Fruit fly (Drosophila melanogaster) whole organism, prepupa: ENCODE data around the gene CG32855.

Experiments
- Blimp-1 ChIP-seq: fragments of 200-800 bp; sonication (Bioruptor generic); optimal IDR thresholded peaks from 3 replicates; lab custom pipeline; 2017; ENCODE audit warnings: missing biosample characterization, missing genetic modification characterization, mild to moderate bottlenecking, moderate library complexity, missing genetic modification reagents
- CG10669 ChIP-seq: fragments of 200-800 bp; sonication (Bioruptor generic); optimal IDR thresholded peaks from 3 replicates; lab custom pipeline; 2018; ENCODE audit warnings: missing biosample characterization, mild to moderate bottlenecking, missing genetic modification characterization, moderate library complexity
- CG11762 ChIP-seq: fragments of 200-800 bp; sonication (Bioruptor generic); optimal IDR thresholded peaks from 3 replicates; lab custom pipeline; 2016; ENCODE audit warnings: missing biosample characterization, missing genetic modification characterization; ENCODE audit not compliant: insufficient read depth
- CG11902 ChIP-seq: fragments of 200-800 bp; sonication (Bioruptor generic); optimal IDR thresholded peaks from 3 replicates; lab custom pipeline; 2016; ENCODE audit warnings: missing biosample characterization, missing genetic modification characterization
- CG15336 ChIP-seq: fragments of 200-800 bp; sonication (Bioruptor generic); IDR thresholded peaks from 2 replicates; pipeline ENCODE4 v1.3.6; 2022; ENCODE audit warnings: missing biosample characterization, missing genetic modification characterization
- CG1621 ChIP-seq: fragments of 200-800 bp; sonication (Bioruptor generic); optimal IDR thresholded peaks from 3 replicates; lab custom pipeline; 2018; ENCODE audit warnings: missing biosample characterization, mild to moderate bottlenecking, missing genetic modification characterization
- CG3032 ChIP-seq: fragments of 200-800 bp; optimal IDR thresholded peaks from 2 replicates; lab custom pipeline; 2019; ENCODE audit warnings: missing biosample characterization, mild to moderate bottlenecking, missing genetic modification characterization, moderate library complexity
- CG31627 ChIP-seq: fragments of 200-800 bp; sonication (Bioruptor generic); optimal IDR thresholded peaks from 3 replicates; lab custom pipeline; 2016; ENCODE audit warnings: missing biosample characterization, missing genetic modification characterization
- CG32006 ChIP-seq: fragments of 200-800 bp; sonication (Bioruptor generic); optimal IDR thresholded peaks from 3 replicates; lab custom pipeline; 2017; ENCODE audit warnings: missing biosample characterization, mild to moderate bottlenecking, missing genetic modification characterization
- CG34406 ChIP-seq: fragments of 200-800 bp; sonication (Bioruptor generic); optimal IDR thresholded peaks from 3 replicates; lab custom pipeline; 2016; ENCODE audit warnings: missing biosample characterization, missing genetic modification characterization
- CG3919 ChIP-seq: fragments of 200-800 bp; sonication (Bioruptor generic); optimal IDR thresholded peaks from 3 replicates; lab custom pipeline; 2016; ENCODE audit warnings: missing biosample characterization, missing genetic modification characterization
- CG4318 ChIP-seq: fragments of 200-800 bp; sonication (Bioruptor generic); optimal IDR thresholded peaks from 3 replicates; lab custom pipeline; 2017; ENCODE audit warnings: missing biosample characterization, mild to moderate bottlenecking, missing genetic modification characterization
- CG6163 ChIP-seq: fragments of 200-800 bp; sonication (Bioruptor generic); IDR thresholded peaks from 3 replicates; pipeline ENCODE4 v1.3.6; 2022; ENCODE audit warnings: missing biosample characterization, missing genetic modification characterization
- CG6276 ChIP-seq: fragments of 200-800 bp; sonication (Bioruptor generic); optimal IDR thresholded peaks from 2 replicates; lab custom pipeline; 2017; ENCODE audit warnings: missing biosample characterization, mild to moderate bottlenecking, missing genetic modification characterization
- CG6792 ChIP-seq: fragments of 200-800 bp; sonication (Bioruptor generic); optimal IDR thresholded peaks from 3 replicates; lab custom pipeline; 2016; ENCODE audit warnings: missing biosample characterization, missing genetic modification characterization
- CG6808 ChIP-seq: fragments of 200-800 bp; sonication (Bioruptor generic); optimal IDR thresholded peaks from 3 replicates; lab custom pipeline; 2017; ENCODE audit warnings: missing biosample characterization, missing genetic modification characterization, mild to moderate bottlenecking, moderate library complexity, missing genetic modification reagents
- CG7368 ChIP-seq: fragments of 200-800 bp; sonication (Bioruptor generic); optimal IDR thresholded peaks from 3 replicates; lab custom pipeline; 2016; ENCODE audit warnings: missing biosample characterization, missing genetic modification characterization
- CG8119 ChIP-seq: fragments of 200-800 bp; sonication (Bioruptor generic); IDR thresholded peaks from 3 replicates; pipeline ENCODE4 v1.3.6; 2022; ENCODE audit warnings: missing biosample characterization, missing genetic modification characterization
- CG8632 ChIP-seq: fragments of 200-800 bp; sonication (Bioruptor generic); optimal IDR thresholded peaks from 3 replicates; lab custom pipeline; 2016; ENCODE audit warnings: missing biosample characterization, missing genetic modification characterization
- CG9139 ChIP-seq: fragments of 200-800 bp; sonication (Bioruptor generic); optimal IDR thresholded peaks from 3 replicates; lab custom pipeline; 2017; ENCODE audit warnings: missing biosample characterization, mild to moderate bottlenecking, missing genetic modification characterization
- Eip78C ChIP-seq: fragments of 200-800 bp; sonication (Bioruptor generic); peaks from one replicate; lab custom pipeline; 2016; ENCODE audit warnings: missing biosample characterization, missing genetic modification characterization
- Eip93F ChIP-seq: fragments of 200-800 bp; sonication (Bioruptor generic); optimal IDR thresholded peaks from 2 replicates; lab custom pipeline; 2016; ENCODE audit warnings: missing biosample characterization, mild to moderate bottlenecking, missing genetic modification characterization
- Ets21C ChIP-seq: fragments of 200-800 bp; sonication (Bioruptor generic); optimal IDR thresholded peaks from 3 replicates; lab custom pipeline; 2016; ENCODE audit warnings: missing biosample characterization, missing genetic modification characterization
- Hr38 ChIP-seq: sonication (Bioruptor generic); optimal IDR thresholded peaks from 2 replicates; lab custom pipeline; 2016; ENCODE audit warnings: missing biosample characterization, missing genetic modification characterization
- Hr39 ChIP-seq: fragments of 200-800 bp; sonication (Bioruptor generic); optimal IDR thresholded peaks from 2 replicates; lab custom pipeline; 2016; ENCODE audit warnings: missing biosample characterization, missing genetic modification characterization
- Hr4 ChIP-seq: fragments of 200-800 bp; sonication (Bioruptor generic); optimal IDR thresholded peaks from 3 replicates; lab custom pipeline; 2016; ENCODE audit warnings: missing biosample characterization, missing genetic modification characterization
- Lpt ChIP-seq: fragments of 200-800 bp; sonication (Bioruptor generic); optimal IDR thresholded peaks from 3 replicates; lab custom pipeline; 2016; ENCODE audit warnings: missing biosample characterization, missing genetic modification characterization
- Met ChIP-seq: fragments of 200-800 bp; sonication (Bioruptor generic); optimal IDR thresholded peaks from 3 replicates; lab custom pipeline; 2016; ENCODE audit warnings: missing biosample characterization, missing genetic modification characterization
- OdsH ChIP-seq: fragments of 200-800 bp; sonication (Bioruptor generic); optimal IDR thresholded peaks from 3 replicates; lab custom pipeline; 2016; ENCODE audit warnings: missing biosample characterization, missing genetic modification characterization
- Smox ChIP-seq: fragments of 200-800 bp; sonication (Bioruptor generic); optimal IDR thresholded peaks from 3 replicates; lab custom pipeline; 2016; ENCODE audit warnings: missing biosample characterization, missing genetic modification characterization
- Sox102F ChIP-seq: fragments of 200-800 bp; sonication (Bioruptor generic); optimal IDR thresholded peaks from 2 replicates; lab custom pipeline; 2016; ENCODE audit warnings: missing biosample characterization, mild to moderate bottlenecking, missing genetic modification characterization
- Sox14 ChIP-seq: fragments of 200-800 bp; sonication (Bioruptor generic); optimal IDR thresholded peaks from 3 replicates; lab custom pipeline; 2016; ENCODE audit warnings: missing biosample characterization, missing genetic modification characterization
- Sox15 ChIP-seq: fragments of 200-800 bp; sonication (Bioruptor generic); optimal IDR thresholded peaks from 3 replicates; lab custom pipeline; 2016; ENCODE audit warnings: missing biosample characterization, missing genetic modification characterization
- acj6 ChIP-seq: fragments of 200-800 bp; sonication (Bioruptor generic); optimal IDR thresholded peaks from 3 replicates; lab custom pipeline; 2016; ENCODE audit warnings: missing biosample characterization, missing genetic modification characterization
- cyc ChIP-seq: fragments of 200-800 bp; sonication (Bioruptor generic); optimal IDR thresholded peaks from 3 replicates; lab custom pipeline; 2016; ENCODE audit warnings: missing biosample characterization, missing genetic modification characterization
- dsx ChIP-seq: fragments of 200-800 bp; optimal IDR thresholded peaks from 3 replicates; lab custom pipeline; 2019; ENCODE audit warnings: missing biosample characterization, mild to moderate bottlenecking, missing genetic modification characterization, moderate library complexity; ENCODE audit not compliant: poor library complexity, severe bottlenecking
- eg ChIP-seq: fragments of 200-800 bp; sonication (Bioruptor generic); IDR thresholded peaks from 3 replicates; pipeline ENCODE4 v1.3.6; 2022; ENCODE audit warnings: missing biosample characterization, missing genetic modification characterization
- esn ChIP-seq: fragments of 200-800 bp; sonication (Bioruptor generic); optimal IDR thresholded peaks from 2 replicates; lab custom pipeline; 2016; ENCODE audit warnings: missing biosample characterization, mild to moderate bottlenecking, missing genetic modification characterization, moderate library complexity
- fd59A ChIP-seq: fragments of 200-800 bp; sonication (Bioruptor generic); optimal IDR thresholded peaks from 2 replicates; lab custom pipeline; 2017; ENCODE audit warnings: missing biosample characterization, mild to moderate bottlenecking, missing genetic modification characterization, missing genetic modification reagents
- fd85E ChIP-seq: fragments of 200-800 bp; sonication (Bioruptor generic); optimal IDR thresholded peaks from 3 replicates; lab custom pipeline; 2016; ENCODE audit warnings: missing biosample characterization, missing genetic modification characterization
- fkh ChIP-seq: fragments of 200-800 bp; sonication (Bioruptor generic); optimal IDR thresholded peaks from 3 replicates; lab custom pipeline; 2017; ENCODE audit warnings: missing biosample characterization, mild to moderate bottlenecking, missing genetic modification characterization, moderate library complexity
- lz ChIP-seq: fragments of 200-800 bp; sonication (Bioruptor generic); optimal IDR thresholded peaks from 3 replicates; lab custom pipeline; 2016; ENCODE audit warnings: missing biosample characterization, missing genetic modification characterization
- pdm3 ChIP-seq: fragments of 200-800 bp; sonication (Bioruptor generic); optimal IDR thresholded peaks from 3 replicates; lab custom pipeline; 2016; ENCODE audit warnings: missing biosample characterization, missing genetic modification characterization
- svp ChIP-seq: fragments of 200-800 bp; sonication (Bioruptor generic); peaks from one replicate; lab custom pipeline; 2016; ENCODE audit warnings: missing biosample characterization, missing genetic modification characterization
- topi ChIP-seq: fragments of 200-800 bp; sonication (Bioruptor generic); optimal IDR thresholded peaks from 3 replicates; lab custom pipeline; 2016; ENCODE audit warnings: missing biosample characterization, missing genetic modification characterization
- vri ChIP-seq: fragments of 200-800 bp; sonication (Bioruptor generic); optimal IDR thresholded peaks from 3 replicates; lab custom pipeline; 2016; ENCODE audit warnings: missing biosample characterization, mild to moderate bottlenecking, missing genetic modification characterization

Gene CG32855

dm6 chr3R:16098333-16099267 lies 17.8 kb upstream of the CG32855 start, which contains the start of the genes Mhcl and Akt (continued):
- TF ChIP-seq CG9139 (GFP tag; lab: Kevin White, UChicago): peak; percentile 23
- TF ChIP-seq CG11762 (GFP tag; lab: Kevin White, UChicago): no peak
- no peak for TF ChIP-seq Ets21C (GFP tag; lab: Kevin White, UChicago)
- no peak for TF ChIP-seq svp (GFP tag; lab: Kevin White, UChicago)
- TF ChIP-seq Sox15 (GFP tag; lab: Kevin White, UChicago): no peak
- TF ChIP-seq CG6163 (GFP tag; lab: Robert Waterston, UW): no peak
- peak; percentile 1 for TF ChIP-seq CG6276
- no peak for TF ChIP-seq Hr38 (GFP tag; lab: Kevin White, UChicago)
- peak; percentile 35 for TF ChIP-seq Blimp-1 (GFP tag; lab: Kevin White, UChicago)
- peak; percentile 24 for TF ChIP-seq Hr39 (GFP tag; lab: Kevin White, UChicago)
- no peak for TF ChIP-seq Sox102F (GFP tag; lab: Kevin White, UChicago)
- TF ChIP-seq CG11902 (GFP tag; lab: Kevin White, UChicago): no peak
- no peak for TF ChIP-seq CG1621
- no peak for TF ChIP-seq fd85E
- TF ChIP-seq CG31627 (GFP tag; lab: Kevin White, UChicago): peak; percentile 22
- 0 out of 3 replicates have a peak, but pooled peaks have one; percentile 26 for TF ChIP-seq CG8119 (GFP tag; lab: Robert Waterston, UW)
- peak; percentile 32 for TF ChIP-seq pdm3
- TF ChIP-seq CG10669: no peak
- TF ChIP-seq, all 60 proteins: peak for 15

- TF ChIP-seq dsx (GFP tag; lab: Kevin White, UChicago): peak; percentile 97
- peak; percentile 97 for TF ChIP-seq CG6808 (GFP tag; lab: Kevin White, UChicago)
- peak; percentile 99 for TF ChIP-seq CG3032
- TF ChIP-seq CG7368 (GFP tag; lab: Kevin White, UChicago): peak; percentile 98
- TF ChIP-seq Sox14: peak; percentile 99
- TF ChIP-seq vri (GFP tag; lab: Kevin White, UChicago): peak; percentile 97
- TF ChIP-seq Hr38 (GFP tag; lab: Kevin White, UChicago): peak; percentile 66
- peak; percentile 98 for TF ChIP-seq Lpt (GFP tag; lab: Kevin White, UChicago)
- TF ChIP-seq fkh (GFP tag; lab: Kevin White, UChicago): no peak
- TF ChIP-seq CG9139 (GFP tag; lab: Kevin White, UChicago): peak; percentile 97
- peak; percentile 99 for TF ChIP-seq esn (GFP tag; lab: Kevin White, UChicago)
- TF ChIP-seq Eip78C (GFP tag; lab: Kevin White, UChicago): peak; percentile 100
- TF ChIP-seq Met (GFP tag; lab: Kevin White, UChicago): peak; percentile 99
- peak; percentile 98 for TF ChIP-seq CG34406 (GFP tag; lab: Kevin White, UChicago)
- TF ChIP-seq eg (GFP tag; lab: Robert Waterston, UW): peak; percentile 98
- TF ChIP-seq svp (GFP tag; lab: Kevin White, UChicago): peak; percentile 100
- TF ChIP-seq cyc: peak; percentile 99
- peak; percentile 99 for TF ChIP-seq CG31627 (GFP tag; lab: Kevin White, UChicago)
- TF ChIP-seq CG8119 (GFP tag; lab: Robert Waterston, UW): peak; percentile 97
- peak; percentile 94 for TF ChIP-seq Eip93F (GFP tag; lab: Kevin White, UChicago)
- TF ChIP-seq acj6 (GFP tag; lab: Kevin White, UChicago): peak; percentile 99
- peak; percentile 99 for TF ChIP-seq Ets21C (GFP tag; lab: Kevin White, UChicago)
- peak; percentile 98 for TF ChIP-seq CG8632 (GFP tag; lab: Kevin White, UChicago)
- peak; percentile 99 for TF ChIP-seq pdm3
- TF ChIP-seq CG3919 (GFP tag; lab: Kevin White, UChicago): peak; percentile 99
- TF ChIP-seq lz (GFP tag; lab: Kevin White, UChicago): peak; percentile 99
- TF ChIP-seq CG1621: peak; percentile 98
- peak; percentile 99 for TF ChIP-seq CG6792 (GFP tag; lab: Kevin White, UChicago)
- peak; percentile 96 for TF ChIP-seq CG4318 (GFP tag; lab: Kevin White, UChicago)
- peak; percentile 99 for TF ChIP-seq Hr4 (GFP tag; lab: Kevin White, UChicago)
- peak; percentile 98 for TF ChIP-seq CG15336 (GFP tag; lab: Robert Waterston, UW)
- TF ChIP-seq Smox (GFP tag; lab: Kevin White, UChicago): peak; percentile 99
- TF ChIP-seq CG32006 (GFP tag; lab: Kevin White, UChicago): peak; percentile 98
- peak; percentile 99 for TF ChIP-seq topi
- peak; percentile 99 for TF ChIP-seq fd59A (GFP tag; lab: Kevin White, UChicago)
- peak; percentile 99 for TF ChIP-seq OdsH (GFP tag; lab: Kevin White, UChicago)
Measured at dm6 chr3R:16097661-16098329, 17.0 kb upstream of the CG32855 start.
